Fruit fly (Drosophila melanogaster) whole organism, prepupa: ENCODE results near the gene CG33160.

Source experiments
- CG10631 ChIP-seq: fragments of 200-800 bp; sonication (Bioruptor generic); optimal IDR thresholded peaks from 2 replicates; lab custom pipeline; 2016; ENCODE audit warnings: missing biosample characterization, missing genetic modification characterization
- CG10669 ChIP-seq: fragments of 200-800 bp; sonication (Bioruptor generic); optimal IDR thresholded peaks from 3 replicates; lab custom pipeline; 2018; ENCODE audit warnings: missing biosample characterization, mild to moderate bottlenecking, missing genetic modification characterization, moderate library complexity
- CG11762 ChIP-seq: fragments of 200-800 bp; sonication (Bioruptor generic); optimal IDR thresholded peaks from 3 replicates; lab custom pipeline; 2016; ENCODE audit warnings: missing biosample characterization, missing genetic modification characterization; ENCODE audit not compliant: insufficient read depth
- CG11902 ChIP-seq: fragments of 200-800 bp; sonication (Bioruptor generic); optimal IDR thresholded peaks from 3 replicates; lab custom pipeline; 2016; ENCODE audit warnings: missing biosample characterization, missing genetic modification characterization
- CG1621 ChIP-seq: fragments of 200-800 bp; sonication (Bioruptor generic); optimal IDR thresholded peaks from 3 replicates; lab custom pipeline; 2018; ENCODE audit warnings: missing biosample characterization, mild to moderate bottlenecking, missing genetic modification characterization
- CG3032 ChIP-seq: fragments of 200-800 bp; optimal IDR thresholded peaks from 2 replicates; lab custom pipeline; 2019; ENCODE audit warnings: missing biosample characterization, mild to moderate bottlenecking, missing genetic modification characterization, moderate library complexity
- CG32006 ChIP-seq: fragments of 200-800 bp; sonication (Bioruptor generic); optimal IDR thresholded peaks from 3 replicates; lab custom pipeline; 2017; ENCODE audit warnings: missing biosample characterization, mild to moderate bottlenecking, missing genetic modification characterization
- CG34406 ChIP-seq: fragments of 200-800 bp; sonication (Bioruptor generic); optimal IDR thresholded peaks from 3 replicates; lab custom pipeline; 2016; ENCODE audit warnings: missing biosample characterization, missing genetic modification characterization
- CG3919 ChIP-seq: fragments of 200-800 bp; sonication (Bioruptor generic); optimal IDR thresholded peaks from 3 replicates; lab custom pipeline; 2016; ENCODE audit warnings: missing biosample characterization, missing genetic modification characterization
- CG6163 ChIP-seq: fragments of 200-800 bp; sonication (Bioruptor generic); IDR thresholded peaks from 3 replicates; pipeline ENCODE4 v1.3.6; 2022; ENCODE audit warnings: missing biosample characterization, missing genetic modification characterization
- CG6276 ChIP-seq: fragments of 200-800 bp; sonication (Bioruptor generic); optimal IDR thresholded peaks from 2 replicates; lab custom pipeline; 2017; ENCODE audit warnings: missing biosample characterization, mild to moderate bottlenecking, missing genetic modification characterization
- CG6854 ChIP-seq: fragments of 200-800 bp; sonication (Bioruptor generic); optimal IDR thresholded peaks from 2 replicates; lab custom pipeline; 2017; ENCODE audit warnings: missing biosample characterization, mild to moderate bottlenecking, missing genetic modification characterization
- CG7368 ChIP-seq: fragments of 200-800 bp; sonication (Bioruptor generic); optimal IDR thresholded peaks from 3 replicates; lab custom pipeline; 2016; ENCODE audit warnings: missing biosample characterization, missing genetic modification characterization
- CG8119 ChIP-seq: fragments of 200-800 bp; sonication (Bioruptor generic); IDR thresholded peaks from 3 replicates; pipeline ENCODE4 v1.3.6; 2022; ENCODE audit warnings: missing biosample characterization, missing genetic modification characterization
- CG9139 ChIP-seq: fragments of 200-800 bp; sonication (Bioruptor generic); optimal IDR thresholded peaks from 3 replicates; lab custom pipeline; 2017; ENCODE audit warnings: missing biosample characterization, mild to moderate bottlenecking, missing genetic modification characterization
- Eip75B ChIP-seq: fragments of 200-800 bp; sonication (Bioruptor generic); optimal IDR thresholded peaks from 3 replicates; lab custom pipeline; 2016; ENCODE audit warnings: missing biosample characterization, missing genetic modification characterization
- Eip93F ChIP-seq: fragments of 200-800 bp; sonication (Bioruptor generic); optimal IDR thresholded peaks from 2 replicates; lab custom pipeline; 2016; ENCODE audit warnings: missing biosample characterization, mild to moderate bottlenecking, missing genetic modification characterization
- Ets96B ChIP-seq: fragments of 200-800 bp; optimal IDR thresholded peaks from 2 replicates; lab custom pipeline; 2019; ENCODE audit warnings: missing biosample characterization, mild to moderate bottlenecking, missing genetic modification characterization, moderate library complexity
- Lpt ChIP-seq: fragments of 200-800 bp; sonication (Bioruptor generic); optimal IDR thresholded peaks from 3 replicates; lab custom pipeline; 2016; ENCODE audit warnings: missing biosample characterization, missing genetic modification characterization
- Met ChIP-seq: fragments of 200-800 bp; sonication (Bioruptor generic); optimal IDR thresholded peaks from 3 replicates; lab custom pipeline; 2016; ENCODE audit warnings: missing biosample characterization, missing genetic modification characterization
- Sox14 ChIP-seq: fragments of 200-800 bp; sonication (Bioruptor generic); optimal IDR thresholded peaks from 3 replicates; lab custom pipeline; 2016; ENCODE audit warnings: missing biosample characterization, missing genetic modification characterization
- achi ChIP-seq: fragments of 200-800 bp; sonication (Bioruptor generic); optimal IDR thresholded peaks from 3 replicates; lab custom pipeline; 2016; ENCODE audit warnings: missing biosample characterization, missing genetic modification characterization
- cyc ChIP-seq: fragments of 200-800 bp; sonication (Bioruptor generic); optimal IDR thresholded peaks from 3 replicates; lab custom pipeline; 2016; ENCODE audit warnings: missing biosample characterization, missing genetic modification characterization
- eg ChIP-seq: fragments of 200-800 bp; sonication (Bioruptor generic); IDR thresholded peaks from 3 replicates; pipeline ENCODE4 v1.3.6; 2022; ENCODE audit warnings: missing biosample characterization, missing genetic modification characterization
- fkh ChIP-seq: fragments of 200-800 bp; sonication (Bioruptor generic); optimal IDR thresholded peaks from 3 replicates; lab custom pipeline; 2017; ENCODE audit warnings: missing biosample characterization, mild to moderate bottlenecking, missing genetic modification characterization, moderate library complexity
- lz ChIP-seq: fragments of 200-800 bp; sonication (Bioruptor generic); optimal IDR thresholded peaks from 3 replicates; lab custom pipeline; 2016; ENCODE audit warnings: missing biosample characterization, missing genetic modification characterization
- net ChIP-seq: fragments of 200-800 bp; sonication (Bioruptor generic); optimal IDR thresholded peaks from 3 replicates; lab custom pipeline; 2016; ENCODE audit warnings: missing biosample characterization, missing genetic modification characterization
- salr ChIP-seq, 2 experiments: fragments of 200-800 bp; sonication (Bioruptor generic); optimal IDR thresholded peaks; 3 replicates each; lab custom pipeline; 2016 to 2018; ENCODE audit warnings: missing biosample characterization in 2 of 2, missing genetic modification characterization in 2 of 2, mild to moderate bottlenecking in 1 of 2
- svp ChIP-seq: fragments of 200-800 bp; sonication (Bioruptor generic); peaks from one replicate; lab custom pipeline; 2016; ENCODE audit warnings: missing biosample characterization, missing genetic modification characterization

The CG33160 gene

dm6 chr3L:3192912-3193311 lies 13.3 kb downstream of the CG33160 start, which contains the start of gene Hsp83 (continued):
- TF ChIP-seq CG11902 (GFP tag; lab: Kevin White, UChicago) (peak; percentile 34), Ets96B (peak; percentile 68), CG6163 (GFP tag; lab: Robert Waterston, UW) (peak; percentile 97), CG3032 (tag; lab: Kevin White, UChicago) (peak; percentile 82), svp (no peak), fkh (peak; percentile 82), Lpt (GFP tag; lab: Kevin White, UChicago) (peak; percentile 32), cyc (GFP tag; lab: Kevin White, UChicago) (peak; percentile 90), CG10669 (peak; percentile 90), CG1621 (tag; lab: Kevin White, UChicago) (peak; percentile 89), CG34406 (GFP tag; lab: Kevin White, UChicago) (peak; percentile 93), eg (GFP tag; lab: Robert Waterston, UW) (peak; percentile 94), CG3919 (peak; percentile 96), CG7368 (GFP tag; lab: Kevin White, UChicago) (peak; percentile 96)

- peak; percentile 85 for TF ChIP-seq fkh
- TF ChIP-seq net (GFP tag; lab: Kevin White, UChicago), result no peak
- TF ChIP-seq CG9139 (GFP tag; lab: Kevin White, UChicago), result no peak
- no peak for TF ChIP-seq CG10631 (GFP tag; lab: Kevin White, UChicago)
- no peak for TF ChIP-seq CG8119
Observed at dm6 chr3L:3192333-3192894, 13.7 kb downstream of the CG33160 start, which contains the start of gene CG14965. Gene CG14965 (minus strand): TSS chr3L:3192491.

dm6 chr3L:3189647-3190046 lies 16.5 kb downstream of the CG33160 start, which contains the start of the genes CG42525 and CG14958:
Gene CG42525 (minus strand): TSS chr3L:3189747.
Gene CG14958 (plus strand): TSS chr3L:3189978.
- no peak for TF ChIP-seq Ets96B
- TF ChIP-seq Met (GFP tag; lab: Kevin White, UChicago), result no peak
- TF ChIP-seq CG8119, result no peak
- TF ChIP-seq CG6163 (GFP tag; lab: Robert Waterston, UW), result no peak
- no peak for TF ChIP-seq Eip75B
- TF ChIP-seq Sox14 (GFP tag; lab: Kevin White, UChicago), result no peak
- no peak for TF ChIP-seq net (GFP tag; lab: Kevin White, UChicago)
- TF ChIP-seq fkh, result no peak
- no peak for TF ChIP-seq cyc (GFP tag; lab: Kevin White, UChicago)
- no peak for TF ChIP-seq CG11902 (GFP tag; lab: Kevin White, UChicago)
- no peak for TF ChIP-seq CG32006 (GFP tag; lab: Kevin White, UChicago)
- TF ChIP-seq Eip93F, result no peak
- TF ChIP-seq, all 60 proteins: peak for 0

dm6 chr3L:3187263-3187662 lies 18.9 kb downstream of the CG33160 start, which contains the start of gene CG14957:
Gene CG14957 (plus strand): TSS chr3L:3187563.
- TF ChIP-seq Ets96B, result no peak
- peak; percentile 0 for TF ChIP-seq CG6854 (GFP tag; lab: Kevin White, UChicago)
- TF ChIP-seq, all 60 proteins: peak for 1

- TF ChIP-seq CG32006 (GFP tag; lab: Kevin White, UChicago), result no peak
- TF ChIP-seq Met (GFP tag; lab: Kevin White, UChicago), result no peak
- no peak for TF ChIP-seq CG11902 (GFP tag; lab: Kevin White, UChicago)
- no peak for TF ChIP-seq lz (GFP tag; lab: Kevin White, UChicago)
- TF ChIP-seq Ets96B, result no peak
Observed at dm6 chr3L:3186364-3186763, 19.8 kb downstream of the CG33160 start, which contains the start of gene CG32284. Gene CG32284 (plus strand): TSS chr3L:3186664.

dm6 chr3L:3184104-3184503 lies 22.1 kb downstream of the CG33160 start, which contains the start of gene CG42494:
Gene CG42494 (plus strand): TSS chr3L:3184404.
- TF ChIP-seq CG6276 (GFP tag; lab: Kevin White, UChicago) (no peak), Ets96B (no peak), achi (no peak), CG11762 (no peak), CG6854 (GFP tag; lab: Kevin White, UChicago) (no peak), salr (GFP tag; optimal IDR thresholded peaks at IDR 0.05; lab: Kevin White, UChicago) (no peak)
- TF ChIP-seq, all 60 proteins: peak for 0
